Worm (Caenorhabditis elegans) whole organism, midembryonic: ENCODE measurements around the gene Y56A3A.41.

Experiments
- flt-1 ChIP-seq: fragments of 200-800 bp; sonication (Bioruptor generic); IDR thresholded peaks from 2 replicates; pipeline ENCODE4 v1.3.6; 2022; ENCODE audit warnings: missing genetic modification characterization, missing compliant biosample characterization
- klf-2 ChIP-seq: fragments of 200-800 bp; sonication (Bioruptor generic); conservative IDR thresholded peaks from 2 replicates; pipeline ENCODE4 v1.3.6; 2022; ENCODE audit warnings: missing genetic modification reagents, missing genetic modification characterization, missing compliant biosample characterization
- med-1 ChIP-seq: sonication (generic microtip); optimal IDR thresholded peaks from 2 replicates; lab custom pipeline; 2017; ENCODE audit warnings: missing genetic modification characterization, mild to moderate bottlenecking, missing compliant biosample characterization, antibody characterized with exemption, missing genetic modification reagents; ENCODE audit not compliant: insufficient read depth
- tab-1 ChIP-seq: fragments of 200-800 bp; sonication (Bioruptor generic); IDR thresholded peaks from 2 replicates; pipeline ENCODE4 v1.3.6; 2022; ENCODE audit warnings: missing genetic modification characterization, missing compliant biosample characterization
- ztf-23 ChIP-seq: fragments of 200-800 bp; sonication (Bioruptor generic); IDR thresholded peaks from 2 replicates; pipeline ENCODE4 v1.3.6; 2022; ENCODE audit warnings: missing genetic modification reagents, missing genetic modification characterization, missing compliant biosample characterization
- ztf-29 ChIP-seq: fragments of 200-800 bp; sonication (Bioruptor generic); IDR thresholded peaks from 2 replicates; pipeline ENCODE4 v1.3.6; 2022; ENCODE audit warnings: missing genetic modification reagents, missing genetic modification characterization, missing compliant biosample characterization

ce11 chrIII:11937911-11938310 lies 45.1 kb upstream of the Y56A3A.41 start:
- TF ChIP-seq flt-1 (GFP tag; lab: Robert Waterston, UW), result no peak
- TF ChIP-seq klf-2 (GFP tag; lab: Robert Waterston, UW), result no peak
- TF ChIP-seq ztf-29, result no peak
- TF ChIP-seq ztf-23 (GFP tag; lab: Robert Waterston, UW), result no peak
- no peak for TF ChIP-seq med-1 (GFP tag; lab: Kevin White, UChicago)
- TF ChIP-seq tab-1 (GFP tag; lab: Robert Waterston, UW), result no peak
